Fruit fly (Drosophila melanogaster): Measurements from ENCODE around the gene CG4080.

The CG4080 gene

DNA sequence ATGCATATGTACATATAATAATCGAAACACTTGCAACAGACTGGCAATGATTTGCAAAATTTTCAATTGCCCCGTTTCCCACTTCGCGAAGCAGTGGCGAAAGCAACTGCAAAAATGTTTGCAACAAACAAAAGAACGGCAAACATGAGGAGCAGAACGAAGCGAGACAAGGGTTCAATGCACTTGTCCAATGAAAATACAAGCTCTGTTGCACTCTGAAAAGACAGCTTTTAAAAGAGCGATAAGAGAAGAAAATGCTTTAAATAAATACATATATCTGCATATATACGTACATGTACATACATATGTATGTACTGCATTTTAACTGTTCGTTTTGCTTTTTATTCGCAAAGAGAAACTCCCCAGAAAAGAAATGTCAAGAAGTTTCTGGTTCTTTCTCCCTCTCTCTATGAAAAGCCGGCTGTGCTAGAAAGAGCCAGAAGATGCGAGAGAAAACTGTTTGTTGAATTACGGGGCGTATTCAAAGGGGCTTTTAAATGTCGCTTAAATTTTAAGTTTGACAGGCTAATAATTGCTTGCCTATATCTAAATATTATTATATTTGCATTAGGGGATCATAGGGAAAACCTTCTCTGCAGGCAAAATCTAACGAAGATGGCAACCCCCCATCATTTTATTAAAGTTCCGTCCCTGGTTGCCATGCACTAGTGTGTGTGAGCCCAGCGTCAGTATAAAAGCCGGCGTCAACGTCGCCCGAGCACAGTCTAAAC lies 15.5 kb downstream of the CG4080 start, which contains the start of gene Hsp27 (continued):
- TF ChIP-seq CG8765 (GFP tag; IDR thresholded peaks at IDR 0.05) = peak; percentile 97
- peak; percentile 97 for TF ChIP-seq CG2120 (GFP tag; optimal IDR thresholded peaks at IDR 0.05)
- TF ChIP-seq CG1832 (GFP tag; optimal IDR thresholded peaks at IDR 0.05) = peak; percentile 65
- peak; percentile 92 for TF ChIP-seq CG17186 (GFP tag; optimal IDR thresholded peaks at IDR 0.05)
- peak; percentile 86 for TF ChIP-seq HLH54F (GFP tag; optimal IDR thresholded peaks at IDR 0.05)
- peak; percentile 89 for TF ChIP-seq CG8281 (tag; optimal IDR thresholded peaks at IDR 0.05)
- TF ChIP-seq Neu2 (GFP tag; optimal IDR thresholded peaks at IDR 0.05; ENCODE audit: borderline replicate concordance) = no peak
- TF ChIP-seq CG2202 (tag; optimal IDR thresholded peaks at IDR 0.05) = peak; percentile 95
- peak; percentile 85 for TF ChIP-seq NC2β (GFP tag; optimal IDR thresholded peaks at IDR 0.05)
- TF ChIP-seq sug (tag; optimal IDR thresholded peaks at IDR 0.05) = peak; percentile 87
- peak; percentile 83 for TF ChIP-seq Bdp1 (GFP tag; optimal IDR thresholded peaks at IDR 0.05)
- peak; percentile 88 for TF ChIP-seq CG11560 (tag; IDR thresholded peaks at IDR 0.05)
- no peak for TF ChIP-seq chinmo (GFP tag; IDR thresholded peaks at IDR 0.05; ENCODE audit: partially characterized antibody)
- TF ChIP-seq pb (GFP tag; optimal IDR thresholded peaks at IDR 0.05) = peak; percentile 91
- peak; percentile 97 for TF ChIP-seq CG12071 (GFP tag; optimal IDR thresholded peaks at IDR 0.05)
- peak; percentile 83 for TF ChIP-seq Hmx (GFP tag; optimal IDR thresholded peaks at IDR 0.05)
- peak; percentile 99 for TF ChIP-seq Ptx1 (GFP tag; IDR thresholded peaks at IDR 0.05)
- TF ChIP-seq ab (GFP tag; optimal IDR thresholded peaks at IDR 0.05) = peak; percentile 75
- TF ChIP-seq pan (optimal IDR thresholded peaks at IDR 0.05) = no peak
- peak in 1 of 2 experiments; percentile 99 for TF ChIP-seq pan (GFP tag; optimal IDR thresholded peaks at IDR 0.05 in 1 of 2, IDR thresholded peaks at IDR 0.05 in 1 of 2)
- peak; percentile 96 for TF ChIP-seq nerfin-1 (tag; optimal IDR thresholded peaks at IDR 0.05)
- peak; percentile 76 for TF ChIP-seq Myb (GFP tag; optimal IDR thresholded peaks at IDR 0.05)
- TF ChIP-seq CG1233 (GFP tag; optimal IDR thresholded peaks at IDR 0.05) = peak; percentile 97
- peak; percentile 61 for TF ChIP-seq CG14965 (GFP tag; optimal IDR thresholded peaks at IDR 0.05; ENCODE audit: borderline replicate concordance)
- TF ChIP-seq CG6791 (GFP tag; IDR thresholded peaks at IDR 0.05; ENCODE audit: partially characterized antibody) = no peak
- TF ChIP-seq ind (GFP tag; optimal IDR thresholded peaks at IDR 0.05) = peak; percentile 99
- 0 out of 4 replicates have a peak, but pooled peaks have one; percentile 33 for TF ChIP-seq Dll (GFP tag; IDR thresholded peaks at IDR 0.05; ENCODE audit: partially characterized antibody)
- peak; percentile 99 for TF ChIP-seq Oli (tag; optimal IDR thresholded peaks at IDR 0.05)
- peak; percentile 99 for TF ChIP-seq CG17359 (tag; optimal IDR thresholded peaks at IDR 0.05)
- peak; percentile 98 for TF ChIP-seq Ets65A (GFP tag)
- no peak for TF ChIP-seq hbn (GFP tag; IDR thresholded peaks at IDR 0.05; ENCODE audit: partially characterized antibody)
- TF ChIP-seq Dip3 (GFP tag; optimal IDR thresholded peaks at IDR 0.05) = peak; percentile 93
- peak; percentile 94 for TF ChIP-seq CG17385 (GFP tag; optimal IDR thresholded peaks at IDR 0.05)
- TF ChIP-seq slp2 (GFP tag; optimal IDR thresholded peaks at IDR 0.05) = peak; percentile 95
- peak; percentile 94 for TF ChIP-seq CG12219 (GFP tag; optimal IDR thresholded peaks at IDR 0.05)
- TF ChIP-seq Antp (GFP tag; optimal IDR thresholded peaks at IDR 0.05) = peak; percentile 93
- peak; percentile 97 for TF ChIP-seq vfl (GFP tag; optimal IDR thresholded peaks at IDR 0.05)
- no peak for TF ChIP-seq sc (optimal IDR thresholded peaks at IDR 0.05)
- peak; percentile 98 for TF ChIP-seq sc (GFP tag; optimal IDR thresholded peaks at IDR 0.05)
- TF ChIP-seq kay (GFP tag; optimal IDR thresholded peaks at IDR 0.05) = peak; percentile 97
- TF ChIP-seq grn (GFP tag; optimal IDR thresholded peaks at IDR 0.05) = peak; percentile 86
- TF ChIP-seq Rx (GFP tag; IDR thresholded peaks at IDR 0.05) = peak; percentile 99
- peak; percentile 90 for TF ChIP-seq cg (GFP tag; optimal IDR thresholded peaks at IDR 0.05)
- peak; percentile 97 for TF ChIP-seq danr (GFP tag; IDR thresholded peaks at IDR 0.05)
- TF ChIP-seq CG12299 (tag; optimal IDR thresholded peaks at IDR 0.05) = peak; percentile 96
- TF ChIP-seq CG10274 (GFP tag; optimal IDR thresholded peaks at IDR 0.05) = peak; percentile 90
- peak; percentile 98 for TF ChIP-seq Ssrp (tag; optimal IDR thresholded peaks at IDR 0.05)
- peak; percentile 75 for TF ChIP-seq crol (GFP tag; IDR thresholded peaks at IDR 0.05)
- peak; percentile 97 for TF ChIP-seq CG18764 (GFP tag; optimal IDR thresholded peaks at IDR 0.05)
- TF ChIP-seq az2 (GFP tag; optimal IDR thresholded peaks at IDR 0.05) = peak; percentile 99

Measured in whole organism, embryonic.